Worm (Caenorhabditis elegans): ENCODE measurements around the gene mtl-2.
A peak's percentile ranks its signal among the peaks of the same experiment; 100 is the strongest.

Gene mtl-2

DNA sequence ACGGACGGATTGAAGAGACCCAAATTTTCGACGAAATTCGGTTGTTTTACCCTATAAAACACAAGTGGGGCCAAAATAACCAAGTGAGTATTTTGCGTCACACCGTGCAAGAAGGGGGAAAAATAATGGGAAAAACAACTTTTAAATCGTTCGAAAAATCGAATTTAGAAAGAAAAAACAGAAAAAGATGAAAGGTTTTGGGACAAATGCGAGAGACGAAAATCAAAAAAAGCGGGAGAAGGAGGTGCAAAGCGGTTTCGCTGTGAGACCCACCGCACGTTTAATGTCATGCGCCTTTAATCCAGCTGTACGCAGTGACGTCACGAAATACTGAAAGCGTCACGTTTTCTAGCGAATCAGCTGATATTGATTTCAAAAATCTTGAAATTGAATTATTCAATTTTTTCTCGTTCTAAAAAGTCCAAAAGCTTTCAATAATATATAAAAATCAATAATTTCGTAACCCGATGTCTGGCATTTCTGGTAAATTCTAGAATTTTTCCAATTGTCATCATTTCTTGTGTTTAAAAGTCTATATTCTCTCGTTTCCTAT is 6.4 kb downstream of the mtl-2 start, which contains the start of the genes ddx-17 and aip-1 (continued):
- TF ChIP-seq cebp-1 (GFP tag; IDR thresholded peaks at IDR 0.05) (peak; percentile 10; the same call in 1 of the 2 replicates), cebp-1 (tag; optimal IDR thresholded peaks at IDR 0.05) (peak; percentile 91), D2030.7 (GFP tag; IDR thresholded peaks at IDR 0.05) (peak; percentile 40; the same call in 1 of the 2 replicates), F37B4.10 (GFP tag; IDR thresholded peaks at IDR 0.05) (no peak), hmg-1.2 (GFP tag; IDR thresholded peaks at IDR 0.05) (peak; percentile 40; the same call in 1 of the 2 replicates), die-1 (tag; optimal IDR thresholded peaks at IDR 0.05) (no peak), ccch-3 (GFP tag; optimal IDR thresholded peaks at IDR 0.05) (no peak), ztf-28 (GFP tag; IDR thresholded peaks at IDR 0.05) (no peak), bed-2 (GFP tag; IDR thresholded peaks at IDR 0.05) (no peak), atf-7 (tag; optimal IDR thresholded peaks at IDR 0.05) (peak; percentile 92), akir-1 (GFP tag; optimal IDR thresholded peaks at IDR 0.05) (no peak), ZK185.1 (tag; optimal IDR thresholded peaks at IDR 0.05; ENCODE audit: poor library complexity, severe bottlenecking) (peak; percentile 5), C06A6.2 (GFP tag; conservative IDR thresholded peaks at IDR 0.05) (0 out of 2 replicates have a peak, but pooled peaks have one; percentile 16), hsf-1 (GFP tag; IDR thresholded peaks at IDR 0.05) (peak; percentile 81), T26A5.8 (tag; optimal IDR thresholded peaks at IDR 0.05) (no peak), nfyb-1 (GFP tag; IDR thresholded peaks at IDR 0.05) (peak; percentile 56), hlh-12 (tag; optimal IDR thresholded peaks at IDR 0.05) (no peak), F22D6.2 (tag; optimal IDR thresholded peaks at IDR 0.05) (no peak), efl-1 (GFP tag; optimal IDR thresholded peaks at IDR 0.05) (peak; percentile 81), lir-1 (GFP tag; conservative IDR thresholded peaks at IDR 0.05) (no peak), egl-44 (GFP tag; IDR thresholded peaks at IDR 0.05) (0 out of 2 replicates have a peak, but pooled peaks have one; percentile 16), ztf-6 (GFP tag; IDR thresholded peaks at IDR 0.05) (no peak), chd-7 (tag; optimal IDR thresholded peaks at IDR 0.05) (no peak), snpc-1.3 (tag; optimal IDR thresholded peaks at IDR 0.05; ENCODE audit: insufficient read depth) (no peak), mxl-1 (tag; optimal IDR thresholded peaks at IDR 0.05) (no peak), lag-1 (GFP tag; IDR thresholded peaks at IDR 0.05) (no peak), K11D2.4 (GFP tag; IDR thresholded peaks at IDR 0.05) (0 out of 2 replicates have a peak, but pooled peaks have one; percentile 19), nfya-2 (GFP tag; IDR thresholded peaks at IDR 0.05) (no peak), lin-35 (GFP tag; optimal IDR thresholded peaks at IDR 0.05) (peak in 1 of 3 experiments; percentile 70), mes-4 (tag; optimal IDR thresholded peaks at IDR 0.05) (no peak), F52B5.7 (tag; optimal IDR thresholded peaks at IDR 0.05) (no peak), ztf-22 (GFP tag; optimal IDR thresholded peaks at IDR 0.05) (no peak), nhr-27 (tag; optimal IDR thresholded peaks at IDR 0.05) (no peak), ceh-58 (GFP tag; IDR thresholded peaks at IDR 0.05) (no peak), hlh-26 (GFP tag; conservative IDR thresholded peaks at IDR 0.05) (no peak), nhr-80 (tag; optimal IDR thresholded peaks at IDR 0.05) (peak; percentile 35), F57C9.4 (tag; optimal IDR thresholded peaks at IDR 0.05) (no peak), let-526 (GFP tag; IDR thresholded peaks at IDR 0.05) (no peak), ama-1 (optimal IDR thresholded peaks at IDR 0.05) (no peak), ama-1 (GFP tag; optimal IDR thresholded peaks at IDR 0.05) (no peak), B0035.1 (tag; optimal IDR thresholded peaks at IDR 0.05) (no peak), unc-130 (GFP tag; optimal IDR thresholded peaks at IDR 0.05) (no peak), cebp-2 (GFP tag; IDR thresholded peaks at IDR 0.05) (no peak), snpc-3.4 (tag; optimal IDR thresholded peaks at IDR 0.05) (peak; percentile 66), lsy-27 (tag; optimal IDR thresholded peaks at IDR 0.05; ENCODE audit: borderline replicate concordance, insufficient read depth) (no peak), zfh-2 (GFP tag; conservative IDR thresholded peaks at IDR 0.05) (no peak), gei-17 (GFP tag; optimal IDR thresholded peaks at IDR 0.05) (no peak), attf-5 (GFP tag; optimal IDR thresholded peaks at IDR 0.05) (peak; percentile 83), ztf-25 (GFP tag; IDR thresholded peaks at IDR 0.05) (no peak)

Data from whole organism, young adult.